Fruit fly (Drosophila melanogaster): ENCODE results near the gene Adk2.
A peak's percentile ranks its signal among the peaks of the same experiment; 100 is the strongest.

Adk2 gene

dm6 chr3L:13015195-13015822 is 7.2 kb downstream of the Adk2 start, which contains the start of gene MICAL-like (continued):
- TF ChIP-seq danr (GFP tag; IDR thresholded peaks at IDR 0.05) (0 out of 2 replicates have a peak, but pooled peaks have one; percentile 22), Dbx (GFP tag; IDR thresholded peaks at IDR 0.05) (no peak), Pdp1 (GFP tag; optimal IDR thresholded peaks at IDR 0.05) (peak in 1 of 2 experiments; percentile 4), CG4282 (GFP tag; optimal IDR thresholded peaks at IDR 0.05) (no peak), CG4617 (GFP tag; optimal IDR thresholded peaks at IDR 0.05; ENCODE audit: borderline replicate concordance) (peak; percentile 6), tup (GFP tag; optimal IDR thresholded peaks at IDR 0.05) (no peak), insv (GFP tag; optimal IDR thresholded peaks at IDR 0.05) (peak in 1 of 2 experiments; percentile 89), vnd (GFP tag; IDR thresholded peaks at IDR 0.05; ENCODE audit: partially characterized antibody) (peak; percentile 89), Myb (GFP tag; optimal IDR thresholded peaks at IDR 0.05) (peak; percentile 14), Drgx (GFP tag; IDR thresholded peaks at IDR 0.05) (no peak), NFAT (GFP tag; IDR thresholded peaks at IDR 0.05) (peak; percentile 50; the same call in 1 of the 2 replicates), pzg (GFP tag; optimal IDR thresholded peaks at IDR 0.05) (peak; percentile 39), gsb (GFP tag; IDR thresholded peaks at IDR 0.05) (no peak), MBD-R2 (GFP tag; IDR thresholded peaks at IDR 0.05) (peak; percentile 65), CG11456 (GFP tag; IDR thresholded peaks at IDR 0.05) (peak; percentile 4; the same call in 1 of the 3 replicates), Abd-B (GFP tag; optimal IDR thresholded peaks at IDR 0.05) (no peak), Ets65A (GFP tag) (peak; percentile 44), B-H2 (GFP tag; optimal IDR thresholded peaks at IDR 0.05) (no peak), seq (GFP tag; IDR thresholded peaks at IDR 0.05) (no peak), Aef1 (GFP tag; IDR thresholded peaks at IDR 0.05) (peak; percentile 36; the same call in 2 of the 3 replicates), kay (GFP tag; optimal IDR thresholded peaks at IDR 0.05) (peak; percentile 79), CG33213 (GFP tag; optimal IDR thresholded peaks at IDR 0.05) (peak; percentile 45), bsh (GFP tag; optimal IDR thresholded peaks at IDR 0.05) (peak in 1 of 2 experiments; percentile 28), CG12219 (GFP tag; optimal IDR thresholded peaks at IDR 0.05) (no peak), CG9876 (GFP tag; optimal IDR thresholded peaks at IDR 0.05) (no peak), zfh1 (GFP tag; IDR thresholded peaks at IDR 0.05) (no peak), CG6791 (GFP tag; IDR thresholded peaks at IDR 0.05; ENCODE audit: partially characterized antibody) (peak; percentile 77), gcm2 (GFP tag; optimal IDR thresholded peaks at IDR 0.05) (no peak), CG9932 (GFP tag; IDR thresholded peaks at IDR 0.05) (peak; percentile 70), ci (GFP tag; IDR thresholded peaks at IDR 0.05) (peak; percentile 56; the same call in 1 of the 3 replicates), Gug (GFP tag; IDR thresholded peaks at IDR 0.05) (no peak), al (GFP tag; IDR thresholded peaks at IDR 0.05) (peak; percentile 40; the same call in 1 of the 2 replicates), CG8089 (GFP tag; optimal IDR thresholded peaks at IDR 0.05) (no peak), CG14860 (GFP tag; IDR thresholded peaks at IDR 0.05; ENCODE audit: partially characterized antibody) (peak; percentile 77), ind (GFP tag; optimal IDR thresholded peaks at IDR 0.05) (peak; percentile 33), lmd (GFP tag; IDR thresholded peaks at IDR 0.05) (peak; percentile 9; the same call in 1 of the 2 replicates), psq (GFP tag; optimal IDR thresholded peaks at IDR 0.05) (no peak), twi (tag; optimal IDR thresholded peaks at IDR 0.05) (no peak)

dm6 chr3L:13014693-13015092 is 7.8 kb downstream of the Adk2 start:
- TF ChIP-seq hb (GFP tag; IDR thresholded peaks at IDR 0.05; ENCODE audit: partially characterized antibody) (0 out of 3 replicates have a peak, but pooled peaks have one; percentile 49), CG18262 (tag; optimal IDR thresholded peaks at IDR 0.05) (no peak)
